Fruit fly (Drosophila melanogaster) whole organism, embryonic: Measurements from ENCODE around the gene Wdfy2.

Source experiments
- ATbp ChIP-seq: fragments of 200-800 bp; sonication (Bioruptor generic); optimal IDR thresholded peaks from 2 replicates; lab custom pipeline; 2017; ENCODE audit warnings: missing biosample characterization, mild to moderate bottlenecking, missing genetic modification characterization, missing genetic modification reagents
- Atf6 ChIP-seq: fragments of 200-800 bp; sonication (Bioruptor generic); IDR thresholded peaks from 2 replicates; pipeline ENCODE4 v1.3.6; 2022; ENCODE audit warnings: missing biosample characterization, missing genetic modification characterization
- C15 ChIP-seq: fragments of 200-800 bp; sonication (Bioruptor generic); IDR thresholded peaks from 3 replicates; pipeline ENCODE4 v1.3.6; 2022; ENCODE audit warnings: missing biosample characterization, missing genetic modification characterization
- CG10147 ChIP-seq: fragments of 200-800 bp; sonication (Bioruptor generic); optimal IDR thresholded peaks from 2 replicates; lab custom pipeline; 2019; ENCODE audit warnings: missing biosample characterization, mild to moderate bottlenecking, missing genetic modification characterization, moderate library complexity
- CG10366 ChIP-seq: fragments of 200-800 bp; sonication (Bioruptor generic); IDR thresholded peaks from 2 replicates; pipeline ENCODE4 v1.3.6; 2022; ENCODE audit warnings: missing biosample characterization, missing genetic modification characterization
- CG11695 ChIP-seq: fragments of 200-800 bp; sonication (Bioruptor generic); IDR thresholded peaks from 3 replicates; pipeline ENCODE4 v1.3.6; 2022; ENCODE audit warnings: missing biosample characterization, missing genetic modification characterization
- CG13894 ChIP-seq: fragments of 200-800 bp; sonication (Bioruptor generic); optimal IDR thresholded peaks from 3 replicates; lab custom pipeline; 2018; ENCODE audit warnings: missing biosample characterization, mild to moderate bottlenecking, missing genetic modification characterization, moderate library complexity
- CG14860 ChIP-seq: fragments of 200-800 bp; sonication (Bioruptor generic); IDR thresholded peaks from 3 replicates; pipeline ENCODE4 v1.3.6; 2022; ENCODE audit warnings: missing biosample characterization, missing genetic modification characterization; ENCODE audit not compliant: partially characterized antibody
- CG1529 ChIP-seq: fragments of 200-800 bp; sonication (Bioruptor generic); optimal IDR thresholded peaks from 3 replicates; lab custom pipeline; 2018; ENCODE audit warnings: missing biosample characterization, missing genetic modification characterization
- CG15696 ChIP-seq: fragments of 200-800 bp; sonication (Bioruptor generic); optimal IDR thresholded peaks from 2 replicates; lab custom pipeline; 2019; ENCODE audit warnings: missing biosample characterization, mild to moderate bottlenecking, missing genetic modification characterization, moderate library complexity
- CG16813 ChIP-seq: fragments of 200-800 bp; sonication (Bioruptor generic); IDR thresholded peaks from 3 replicates; pipeline ENCODE4 v1.3.6; 2022; ENCODE audit warnings: missing biosample characterization, missing genetic modification characterization; ENCODE audit not compliant: partially characterized antibody
- CG18262 ChIP-seq: fragments of 200-800 bp; optimal IDR thresholded peaks from 3 replicates; lab custom pipeline; 2019; ENCODE audit warnings: missing biosample characterization, mild to moderate bottlenecking, missing genetic modification characterization, moderate library complexity
- CG2116 ChIP-seq: fragments of 200-800 bp; sonication (Bioruptor generic); optimal IDR thresholded peaks from 3 replicates; lab custom pipeline; 2018; ENCODE audit warnings: missing biosample characterization, mild to moderate bottlenecking, missing genetic modification characterization
- CG2199 ChIP-seq: fragments of 200-800 bp; sonication (Bioruptor generic); IDR thresholded peaks from 3 replicates; pipeline ENCODE4 v1.3.6; 2022; ENCODE audit warnings: missing biosample characterization, missing genetic modification characterization
- CG30431 ChIP-seq: fragments of 200-800 bp; sonication (Bioruptor generic); optimal IDR thresholded peaks from 2 replicates; lab custom pipeline; 2017; ENCODE audit warnings: missing biosample characterization, missing genetic modification characterization
- CG4360 ChIP-seq: fragments of 200-800 bp; sonication (Bioruptor generic); IDR thresholded peaks from 2 replicates; pipeline ENCODE4 v1.3.6; 2022; ENCODE audit warnings: missing biosample characterization, missing genetic modification characterization
- CG6254 ChIP-seq: fragments of 200-800 bp; sonication (Bioruptor generic); optimal IDR thresholded peaks from 3 replicates; lab custom pipeline; 2017; ENCODE audit warnings: mild to moderate bottlenecking, missing biosample characterization, missing genetic modification reagents, missing genetic modification characterization
- CG7271 ChIP-seq: fragments of 200-800 bp; sonication (Bioruptor generic); optimal IDR thresholded peaks from 2 replicates; lab custom pipeline; 2018; ENCODE audit warnings: missing biosample characterization, mild to moderate bottlenecking, missing genetic modification characterization, moderate library complexity
- CG8359 ChIP-seq: fragments of 200-800 bp; sonication (Bioruptor generic); optimal IDR thresholded peaks from 2 replicates; lab custom pipeline; 2017; ENCODE audit warnings: missing biosample characterization, mild to moderate bottlenecking, missing genetic modification characterization, borderline replicate concordance
- CG8765 ChIP-seq: fragments of 200-800 bp; sonication (Bioruptor generic); IDR thresholded peaks from 2 replicates; pipeline ENCODE4 v1.3.6; 2022; ENCODE audit warnings: missing biosample characterization, missing genetic modification characterization
- CG8944 ChIP-seq: fragments of 200-800 bp; sonication (Bioruptor generic); optimal IDR thresholded peaks from 3 replicates; lab custom pipeline; 2016; ENCODE audit warnings: missing biosample characterization, missing genetic modification characterization
- CHES-1-like ChIP-seq: fragments of 200-800 bp; sonication (Bioruptor generic); optimal IDR thresholded peaks from 2 replicates; lab custom pipeline; 2016; ENCODE audit warnings: missing biosample characterization, missing genetic modification characterization
- D19A ChIP-seq: fragments of 200-800 bp; optimal IDR thresholded peaks from 3 replicates; lab custom pipeline; 2019; ENCODE audit warnings: missing biosample characterization, mild to moderate bottlenecking, missing genetic modification characterization, moderate library complexity
- D19B ChIP-seq: fragments of 200-800 bp; sonication (Bioruptor generic); optimal IDR thresholded peaks from 2 replicates; lab custom pipeline; 2017; ENCODE audit warnings: missing biosample characterization, mild to moderate bottlenecking, missing genetic modification characterization
- Ets65A ChIP-seq: fragments of 200-800 bp; sonication (Bioruptor generic); peaks from one replicate; lab custom pipeline; 2016; ENCODE audit warnings: missing biosample characterization, missing genetic modification characterization
- H2.0 ChIP-seq: fragments of 200-800 bp; sonication (Bioruptor generic); IDR thresholded peaks from 2 replicates; pipeline ENCODE4 v1.3.6; 2022; ENCODE audit warnings: missing biosample characterization, missing genetic modification characterization
- HLH4C ChIP-seq: fragments of 200-800 bp; sonication (Bioruptor generic); IDR thresholded peaks from 3 replicates; pipeline ENCODE4 v1.3.6; 2022; ENCODE audit warnings: missing biosample characterization, missing genetic modification characterization; ENCODE audit not compliant: partially characterized antibody
- Hr3 ChIP-seq: fragments of 200-800 bp; sonication (Bioruptor generic); optimal IDR thresholded peaks from 3 replicates; lab custom pipeline; 2016; ENCODE audit warnings: missing biosample characterization, missing genetic modification characterization
- Poxn ChIP-seq: fragments of 200-800 bp; sonication (Bioruptor generic); IDR thresholded peaks from 2 replicates; pipeline ENCODE4 v1.3.6; 2022; ENCODE audit warnings: missing biosample characterization, missing genetic modification characterization
- Scr ChIP-seq: fragments of 200-800 bp; sonication (Bioruptor generic); IDR thresholded peaks from 2 replicates; pipeline ENCODE4 v1.3.6; 2022; ENCODE audit warnings: missing biosample characterization, missing genetic modification characterization; ENCODE audit not compliant: partially characterized antibody
- amos ChIP-seq: fragments of 200-800 bp; sonication (Bioruptor generic); IDR thresholded peaks from 2 replicates; pipeline ENCODE4 v1.3.6; 2022; ENCODE audit warnings: missing biosample characterization, missing genetic modification characterization; ENCODE audit not compliant: partially characterized antibody
- ase ChIP-seq: fragments of 200-800 bp; sonication (Bioruptor generic); IDR thresholded peaks from 3 replicates; pipeline ENCODE4 v1.3.6; 2022; ENCODE audit warnings: missing biosample characterization, missing genetic modification characterization
- btn ChIP-seq: fragments of 200-800 bp; sonication (Bioruptor generic); optimal IDR thresholded peaks from 2 replicates; lab custom pipeline; 2016; ENCODE audit warnings: missing biosample characterization, missing genetic modification characterization
- crol ChIP-seq: fragments of 200-800 bp; sonication (Bioruptor generic); IDR thresholded peaks from 2 replicates; pipeline ENCODE4 v1.3.6; 2022; ENCODE audit warnings: missing biosample characterization, missing genetic modification characterization
- crp ChIP-seq, 2 experiments: fragments of 200-800 bp; sonication (Bioruptor generic); optimal IDR thresholded peaks; 2 replicates in 1 of 2; 3 replicates in 1 of 2; lab custom pipeline; 2017; ENCODE audit warnings: missing biosample characterization in 2 of 2, missing genetic modification characterization in 2 of 2, mild to moderate bottlenecking in 1 of 2, moderate library complexity in 1 of 2
- emc ChIP-seq: fragments of 200-800 bp; sonication (Bioruptor generic); optimal IDR thresholded peaks from 2 replicates; lab custom pipeline; 2016; ENCODE audit warnings: missing biosample characterization, missing genetic modification characterization
- hb ChIP-seq: fragments of 200-800 bp; sonication (Bioruptor generic); IDR thresholded peaks from 3 replicates; pipeline ENCODE4 v1.3.6; 2022; ENCODE audit warnings: missing biosample characterization, missing genetic modification characterization; ENCODE audit not compliant: partially characterized antibody
- hbn ChIP-seq: fragments of 200-800 bp; sonication (Bioruptor generic); IDR thresholded peaks from 2 replicates; pipeline ENCODE4 v1.3.6; 2022; ENCODE audit warnings: missing biosample characterization, missing genetic modification characterization; ENCODE audit not compliant: partially characterized antibody
- her ChIP-seq: fragments of 200-800 bp; sonication (Bioruptor generic); optimal IDR thresholded peaks from 2 replicates; lab custom pipeline; 2016; ENCODE audit warnings: missing biosample characterization, missing genetic modification characterization
- knrl ChIP-seq: fragments of 200-800 bp; sonication (Bioruptor generic); IDR thresholded peaks from 3 replicates; pipeline ENCODE4 v1.3.6; 2022; ENCODE audit warnings: missing biosample characterization, missing genetic modification characterization; ENCODE audit not compliant: partially characterized antibody
- lola ChIP-seq, 3 experiments: fragments of >200 bp in 2 of 3; fragments of 200-800 bp in 1 of 3; sonication (Bioruptor generic) in 1 of 3; optimal IDR thresholded peaks; 2 replicates each; lab custom pipeline; 2017 to 2019; ENCODE audit warnings: missing biosample characterization in 3 of 3, missing genetic modification characterization in 3 of 3, mild to moderate bottlenecking in 1 of 3, moderate library complexity in 1 of 3
- mam ChIP-seq: fragments of 200-800 bp; sonication (Bioruptor generic); optimal IDR thresholded peaks from 3 replicates; lab custom pipeline; 2016; ENCODE audit warnings: missing biosample characterization, missing genetic modification characterization
- nmo ChIP-seq: fragments of 200-800 bp; sonication (Bioruptor generic); optimal IDR thresholded peaks from 2 replicates; lab custom pipeline; 2018; ENCODE audit warnings: missing biosample characterization, mild to moderate bottlenecking, missing genetic modification characterization, moderate library complexity
- nom ChIP-seq: fragments of 200-800 bp; sonication (Bioruptor generic); optimal IDR thresholded peaks from 2 replicates; lab custom pipeline; 2017; ENCODE audit warnings: missing biosample characterization, missing genetic modification characterization, mild to moderate bottlenecking, moderate library complexity, missing genetic modification reagents
- psq ChIP-seq: fragments of 200-800 bp; sonication (Bioruptor generic); optimal IDR thresholded peaks from 2 replicates; lab custom pipeline; 2017; ENCODE audit warnings: missing biosample characterization, missing genetic modification characterization
- pzg ChIP-seq: fragments of 200-800 bp; sonication (Bioruptor generic); optimal IDR thresholded peaks from 3 replicates; lab custom pipeline; 2018; ENCODE audit warnings: missing biosample characterization, mild to moderate bottlenecking, missing genetic modification characterization, moderate library complexity
- scrt ChIP-seq: fragments of 200-800 bp; sonication (Bioruptor generic); optimal IDR thresholded peaks from 2 replicates; lab custom pipeline; 2018; ENCODE audit warnings: missing biosample characterization, mild to moderate bottlenecking, missing genetic modification characterization, moderate library complexity
- sens-2 ChIP-seq: fragments of 200-800 bp; sonication (Bioruptor generic); IDR thresholded peaks from 2 replicates; pipeline ENCODE4 v1.3.6; 2022; ENCODE audit warnings: missing biosample characterization, missing genetic modification characterization
- ssp ChIP-seq: fragments of 200-800 bp; sonication (Bioruptor generic); IDR thresholded peaks from 2 replicates; pipeline ENCODE4 v1.3.6; 2022; ENCODE audit warnings: missing biosample characterization, missing genetic modification characterization
- unc-4 ChIP-seq: fragments of 200-800 bp; sonication (Bioruptor generic); IDR thresholded peaks from 2 replicates; pipeline ENCODE4 v1.3.6; 2022; ENCODE audit warnings: missing biosample characterization, missing genetic modification characterization; ENCODE audit not compliant: partially characterized antibody

The Wdfy2 gene

dm6 chr2L:10437317-10437716 is 14.2 kb downstream of the Wdfy2 start, which contains the start of gene STUB1 (continued):
- TF ChIP-seq sens-2 (GFP tag; lab: Robert Waterston, UW), result no peak
- TF ChIP-seq CG11695 (GFP tag; lab: Robert Waterston, UW), result no peak
- peak; percentile 65 for TF ChIP-seq CG2116 (GFP tag; lab: Kevin White, UChicago)
- no peak for TF ChIP-seq CG10147 (GFP tag; lab: Kevin White, UChicago)
- no peak for TF ChIP-seq CG13894 (tag; lab: Kevin White, UChicago)
- 0 out of 2 replicates have a peak, but pooled peaks have one; percentile 18 for TF ChIP-seq ssp
- TF ChIP-seq D19A, result no peak
- TF ChIP-seq H2.0 (GFP tag; lab: Robert Waterston, UW), result no peak
- no peak for TF ChIP-seq CG8765 (GFP tag; lab: Robert Waterston, UW)
- no peak for TF ChIP-seq CG8944 (GFP tag; lab: Kevin White, UChicago)
- TF ChIP-seq Hr3, result no peak
- no peak for TF ChIP-seq CG18262 (tag; lab: Kevin White, UChicago)
- TF ChIP-seq hb (GFP tag; lab: Robert Waterston, UW), result peak; percentile 99
- TF ChIP-seq pzg (GFP tag; lab: Kevin White, UChicago), result peak; percentile 90
- no peak for TF ChIP-seq D19B
- TF ChIP-seq CG15696 (tag; lab: Kevin White, UChicago), result no peak
- TF ChIP-seq ase (GFP tag; lab: Robert Waterston, UW), result no peak
- TF ChIP-seq scrt, result no peak
- no peak for TF ChIP-seq CG7271 (tag; lab: Kevin White, UChicago)
- no peak for TF ChIP-seq ATbp
- no peak for TF ChIP-seq CG30431 (GFP tag; lab: Kevin White, UChicago)
- TF ChIP-seq emc (GFP tag; lab: Kevin White, UChicago), result no peak
- peak; percentile 36 for TF ChIP-seq her (GFP tag; lab: Kevin White, UChicago)
- TF ChIP-seq Ets65A (GFP tag; lab: Kevin White, UChicago), result peak; percentile 25
- no peak for TF ChIP-seq CG10366
- no peak for TF ChIP-seq C15 (GFP tag; lab: Robert Waterston, UW)
- TF ChIP-seq crp (GFP tag; optimal IDR thresholded peaks at IDR 0.05; lab: Kevin White, UChicago), result no peak
- TF ChIP-seq unc-4 (GFP tag; lab: Robert Waterston, UW), result peak; percentile 96
- no peak for TF ChIP-seq Atf6
- peak; percentile 100 for TF ChIP-seq HLH4C (GFP tag; lab: Robert Waterston, UW)
- no peak for TF ChIP-seq CG4360
- TF ChIP-seq CG2199 (GFP tag; lab: Robert Waterston, UW), result 0 out of 3 replicates have a peak, but pooled peaks have one; percentile 44
- peak; percentile 96 for TF ChIP-seq Scr (GFP tag; lab: Robert Waterston, UW)
- TF ChIP-seq nom (GFP tag; lab: Kevin White, UChicago), result no peak
- no peak for TF ChIP-seq CG8359
- peak; percentile 93 for TF ChIP-seq CG16813 (GFP tag; lab: Robert Waterston, UW)
- TF ChIP-seq CG14860 (GFP tag; lab: Robert Waterston, UW), result peak; percentile 99
- TF ChIP-seq crol (GFP tag; lab: Robert Waterston, UW), result no peak
- no peak for TF ChIP-seq btn (GFP tag; lab: Kevin White, UChicago)
- TF ChIP-seq amos (GFP tag; lab: Robert Waterston, UW), result peak; percentile 98; the same call in 1 of the 2 replicates
- TF ChIP-seq CHES-1-like (GFP tag; lab: Kevin White, UChicago), result peak; percentile 43
- no peak for TF ChIP-seq lola (GFP tag; optimal IDR thresholded peaks at IDR 0.05; lab: Kevin White, UChicago)
- peak; percentile 97 for TF ChIP-seq hbn
- peak; percentile 43 for TF ChIP-seq mam (GFP tag; lab: Kevin White, UChicago)
- no peak for TF ChIP-seq CG1529 (GFP tag; lab: Kevin White, UChicago)
- peak; percentile 97 for TF ChIP-seq knrl (GFP tag; lab: Robert Waterston, UW)
- peak; percentile 9 for TF ChIP-seq nmo (GFP tag; lab: Kevin White, UChicago)
- no peak for TF ChIP-seq Poxn (GFP tag; lab: Robert Waterston, UW)
- TF ChIP-seq psq (GFP tag; lab: Kevin White, UChicago), result no peak
- no peak for TF ChIP-seq CG6254 (GFP tag; lab: Kevin White, UChicago)
